Worm (Caenorhabditis elegans) whole organism, mixed stage, embryonic: ENCODE results near the gene spl-1.

Experiments
- M03D4.4 ChIP-seq: sonication (generic microtip); optimal IDR thresholded peaks from 2 replicates; lab custom pipeline; 2017; ENCODE audit warnings: mild to moderate bottlenecking, missing genetic modification characterization, missing compliant biosample characterization
- bed-3 ChIP-seq: fragments of 200-800 bp; sonication (Bioruptor generic); optimal IDR thresholded peaks from 3 replicates; lab custom pipeline; 2018; ENCODE audit warnings: mild to moderate bottlenecking, missing genetic modification characterization, moderate library complexity, missing compliant biosample characterization
- blmp-1 ChIP-seq: fragments of 150-350 bp; optimal IDR thresholded peaks from 2 replicates; lab custom pipeline; 2014; ENCODE audit warnings: missing biosample characterization, missing genetic modification characterization
- ceh-39 ChIP-seq: fragments of 150-350 bp; optimal IDR thresholded peaks from 2 replicates; lab custom pipeline; 2014; ENCODE audit warnings: missing biosample characterization, missing genetic modification characterization
- ceh-43 ChIP-seq: fragments of 200-800 bp; sonication (Bioruptor generic); optimal IDR thresholded peaks from 2 replicates; lab custom pipeline; 2018; ENCODE audit warnings: mild to moderate bottlenecking, missing genetic modification characterization, moderate library complexity, missing compliant biosample characterization
- ceh-83 ChIP-seq: fragments of 200-800 bp; sonication (Bioruptor generic); optimal IDR thresholded peaks from 2 replicates; lab custom pipeline; 2018; ENCODE audit warnings: mild to moderate bottlenecking, missing genetic modification characterization, missing compliant biosample characterization
- ces-1 ChIP-seq: fragments of 150-350 bp; optimal IDR thresholded peaks from 2 replicates; lab custom pipeline; 2014; ENCODE audit warnings: missing biosample characterization, missing genetic modification reagents, missing genetic modification characterization
- cnd-1 ChIP-seq: fragments of 200-800 bp; sonication (Bioruptor generic); optimal IDR thresholded peaks from 2 replicates; lab custom pipeline; 2018; ENCODE audit warnings: mild to moderate bottlenecking, missing genetic modification characterization, missing compliant biosample characterization
- drap-1 ChIP-seq: fragments of 200-800 bp; sonication (Bioruptor generic); optimal IDR thresholded peaks from 3 replicates; lab custom pipeline; 2018; ENCODE audit warnings: mild to moderate bottlenecking, missing genetic modification characterization, missing compliant biosample characterization
- elt-1 ChIP-seq: sonication (generic microtip); optimal IDR thresholded peaks from 2 replicates; lab custom pipeline; 2017; ENCODE audit warnings: missing genetic modification characterization, mild to moderate bottlenecking, missing compliant biosample characterization, antibody characterized with exemption, moderate library complexity, borderline replicate concordance; ENCODE audit not compliant: insufficient read depth
- elt-3 ChIP-seq: fragments of 150-350 bp; optimal IDR thresholded peaks from 2 replicates; lab custom pipeline; 2014; ENCODE audit warnings: missing biosample characterization, missing genetic modification characterization
- flh-1 ChIP-seq: fragments of 200-800 bp; sonication (Bioruptor generic); optimal IDR thresholded peaks from 2 replicates; lab custom pipeline; 2018; ENCODE audit warnings: mild to moderate bottlenecking, missing genetic modification characterization, moderate library complexity, missing compliant biosample characterization
- ham-2 ChIP-seq: fragments of 200-800 bp; sonication (Bioruptor generic); optimal IDR thresholded peaks from 2 replicates; lab custom pipeline; 2018; ENCODE audit warnings: mild to moderate bottlenecking, missing genetic modification characterization, missing compliant biosample characterization
- hlh-1 ChIP-seq: fragments of 150-350 bp; optimal IDR thresholded peaks from 2 replicates; lab custom pipeline; 2014; ENCODE audit warnings: missing biosample characterization, missing genetic modification reagents, missing genetic modification characterization
- lin-13 ChIP-seq: fragments of 150-350 bp; optimal IDR thresholded peaks from 2 replicates; lab custom pipeline; 2014; ENCODE audit warnings: missing biosample characterization, missing genetic modification characterization
- lin-32 ChIP-seq: fragments of 200-800 bp; sonication (Bioruptor generic); optimal IDR thresholded peaks from 2 replicates; lab custom pipeline; 2018; ENCODE audit warnings: mild to moderate bottlenecking, missing genetic modification characterization, missing compliant biosample characterization
- lsy-2 ChIP-seq: fragments of 150-350 bp; optimal IDR thresholded peaks from 2 replicates; lab custom pipeline; 2014; ENCODE audit warnings: missing biosample characterization, missing genetic modification characterization
- mab-5 ChIP-seq: fragments of 150-350 bp; optimal IDR thresholded peaks from 2 replicates; lab custom pipeline; 2014; ENCODE audit warnings: missing biosample characterization, missing genetic modification characterization
- mep-1 ChIP-seq: fragments of 150-350 bp; optimal IDR thresholded peaks from 2 replicates; lab custom pipeline; 2017; ENCODE audit warnings: missing biosample characterization, missing genetic modification reagents, missing genetic modification characterization, inconsistent platforms
- mls-2 ChIP-seq: sonication (generic microtip); optimal IDR thresholded peaks from 2 replicates; lab custom pipeline; 2016; ENCODE audit warnings: mild to moderate bottlenecking, missing genetic modification characterization, moderate library complexity, missing compliant biosample characterization
- nhr-12 ChIP-seq: fragments of 150-350 bp; optimal IDR thresholded peaks from 2 replicates; lab custom pipeline; 2014; ENCODE audit warnings: missing biosample characterization, missing genetic modification characterization
- nhr-2 ChIP-seq: fragments of 150-350 bp; optimal IDR thresholded peaks from 2 replicates; lab custom pipeline; 2014; ENCODE audit warnings: missing biosample characterization, missing genetic modification characterization
- nhr-237 ChIP-seq: fragments of 150-350 bp; optimal IDR thresholded peaks from 2 replicates; lab custom pipeline; 2014; ENCODE audit warnings: missing biosample characterization, missing genetic modification characterization
- nhr-28 ChIP-seq: fragments of 150-350 bp; optimal IDR thresholded peaks from 2 replicates; lab custom pipeline; 2014; ENCODE audit warnings: missing biosample characterization, missing genetic modification characterization
- nhr-76 ChIP-seq: sonication (generic microtip); optimal IDR thresholded peaks from 2 replicates; lab custom pipeline; 2017; ENCODE audit warnings: missing biosample characterization, missing genetic modification characterization
- pha-4 ChIP-seq: fragments of 150-350 bp; optimal IDR thresholded peaks from 2 replicates; lab custom pipeline; 2018; ENCODE audit warnings: missing biosample characterization, missing genetic modification reagents, missing genetic modification characterization
- sem-2 ChIP-seq: fragments of 200-800 bp; sonication (Bioruptor generic); optimal IDR thresholded peaks from 2 replicates; lab custom pipeline; 2018; ENCODE audit warnings: mild to moderate bottlenecking, missing genetic modification characterization, missing compliant biosample characterization
- snpc-4 ChIP-seq: fragments of 150-350 bp; optimal IDR thresholded peaks from 2 replicates; lab custom pipeline; 2014; ENCODE audit warnings: missing biosample characterization, missing genetic modification characterization
- sptf-1 ChIP-seq: sonication (generic microtip); optimal IDR thresholded peaks from 2 replicates; lab custom pipeline; 2017; ENCODE audit warnings: mild to moderate bottlenecking, missing genetic modification characterization, moderate library complexity, missing compliant biosample characterization
- tbx-8 ChIP-seq: fragments of 200-800 bp; sonication (Bioruptor generic); optimal IDR thresholded peaks from 2 replicates; lab custom pipeline; 2018; ENCODE audit warnings: mild to moderate bottlenecking, missing genetic modification characterization, moderate library complexity, missing compliant biosample characterization
- unc-120 ChIP-seq: sonication (generic microtip); optimal IDR thresholded peaks from 2 replicates; lab custom pipeline; 2017; ENCODE audit warnings: missing genetic modification characterization, missing compliant biosample characterization; ENCODE audit not compliant: poor library complexity, severe bottlenecking
- unc-39 ChIP-seq: fragments of 150-350 bp; optimal IDR thresholded peaks from 2 replicates; lab custom pipeline; 2014; ENCODE audit warnings: missing biosample characterization, missing genetic modification characterization
- unc-62 ChIP-seq: fragments of 150-350 bp; optimal IDR thresholded peaks from 2 replicates; lab custom pipeline; 2014; ENCODE audit warnings: missing biosample characterization, missing genetic modification reagents, missing genetic modification characterization
- zip-8 ChIP-seq: fragments of 150-350 bp; optimal IDR thresholded peaks from 2 replicates; lab custom pipeline; 2014; ENCODE audit warnings: missing biosample characterization, missing genetic modification characterization
- ztf-11 ChIP-seq: fragments of 150-350 bp; optimal IDR thresholded peaks from 2 replicates; lab custom pipeline; 2014; ENCODE audit warnings: missing biosample characterization, missing genetic modification characterization

The spl-1 gene

ce11 chrIV:419674-420073, 36.7 kb upstream of the spl-1 start, which contains the start of gene eri-1:
eri-1 (minus strand) TSS chrIV:419958.
- TF ChIP-seq tbx-8 (no peak), M03D4.4 (tag; lab: Kevin White, UChicago) (no peak), ceh-43 (GFP tag; lab: Kevin White, UChicago) (no peak), ham-2 (no peak), elt-1 (tag; lab: Kevin White, UChicago) (no peak), flh-1 (GFP tag; lab: Kevin White, UChicago) (no peak), blmp-1 (no peak), elt-3 (tag; lab: Kevin White, UChicago) (no peak), hlh-1 (tag; lab: Kevin White, UChicago) (no peak), lin-32 (GFP tag; lab: Kevin White, UChicago) (no peak), nhr-237 (tag; lab: Kevin White, UChicago) (no peak), mab-5 (no peak), cnd-1 (no peak), drap-1 (no peak), nhr-28 (tag; lab: Kevin White, UChicago) (no peak)

- TF ChIP-seq cnd-1: no peak
- TF ChIP-seq ham-2: peak; percentile 84
- no peak for TF ChIP-seq unc-39 (tag; lab: Kevin White, UChicago)
- peak; percentile 41 for TF ChIP-seq nhr-2 (tag; lab: Kevin White, UChicago)
- no peak for TF ChIP-seq flh-1 (GFP tag; lab: Kevin White, UChicago)
- no peak for TF ChIP-seq elt-3 (tag; lab: Kevin White, UChicago)
- TF ChIP-seq hlh-1 (tag; lab: Kevin White, UChicago): no peak
- TF ChIP-seq lin-32 (GFP tag; lab: Kevin White, UChicago): no peak
- TF ChIP-seq snpc-4 (tag; lab: Kevin White, UChicago): no peak
- no peak for TF ChIP-seq tbx-8
- no peak for TF ChIP-seq ztf-11 (tag; lab: Kevin White, UChicago)
- TF ChIP-seq pha-4: peak; percentile 74
- TF ChIP-seq sptf-1: peak; percentile 63
- TF ChIP-seq unc-62 (GFP tag; lab: Kevin White, UChicago): peak; percentile 54
- no peak for TF ChIP-seq lin-13
- no peak for TF ChIP-seq sem-2 (GFP tag; lab: Kevin White, UChicago)
- peak; percentile 46 for TF ChIP-seq mep-1 (tag; lab: Kevin White, UChicago)
- no peak for TF ChIP-seq nhr-12 (tag; lab: Kevin White, UChicago)
- TF ChIP-seq drap-1: no peak
- TF ChIP-seq zip-8 (tag; lab: Kevin White, UChicago): peak; percentile 26
- TF ChIP-seq nhr-28 (tag; lab: Kevin White, UChicago): no peak
- TF ChIP-seq bed-3: no peak
- TF ChIP-seq mls-2 (tag; lab: Kevin White, UChicago): peak; percentile 9
- TF ChIP-seq blmp-1: no peak
- peak; percentile 28 for TF ChIP-seq M03D4.4 (tag; lab: Kevin White, UChicago)
- TF ChIP-seq elt-1 (tag; lab: Kevin White, UChicago): no peak
- TF ChIP-seq nhr-237 (tag; lab: Kevin White, UChicago): peak; percentile 63
- peak; percentile 43 for TF ChIP-seq ces-1
- peak; percentile 34 for TF ChIP-seq lsy-2 (tag; lab: Kevin White, UChicago)
- TF ChIP-seq nhr-76: no peak
- no peak for TF ChIP-seq mab-5
- TF ChIP-seq ceh-39 (tag; lab: Kevin White, UChicago): no peak
- no peak for TF ChIP-seq ceh-83 (GFP tag; lab: Kevin White, UChicago)
- TF ChIP-seq ceh-43 (GFP tag; lab: Kevin White, UChicago): no peak
- peak; percentile 71 for TF ChIP-seq unc-120 (tag; lab: Kevin White, UChicago)
Observed at ce11 chrIV:410420-410891, 27.5 kb upstream of the spl-1 start, which contains the start of gene T07A9.12. T07A9.12 (plus strand) TSS chrIV:410867.

- TF ChIP-seq snpc-4 (tag; lab: Kevin White, UChicago) (no peak), unc-62 (GFP tag; lab: Kevin White, UChicago) (no peak), ces-1 (no peak), ztf-11 (tag; lab: Kevin White, UChicago) (no peak), ham-2 (no peak), zip-8 (tag; lab: Kevin White, UChicago) (no peak), pha-4 (no peak), unc-39 (tag; lab: Kevin White, UChicago) (no peak), tbx-8 (no peak), nhr-76 (no peak), ceh-43 (GFP tag; lab: Kevin White, UChicago) (no peak), elt-3 (tag; lab: Kevin White, UChicago) (no peak)
Observed at ce11 chrIV:409935-410334, 26.9 kb upstream of the spl-1 start, which contains the start of gene kgb-1. kgb-1 (minus strand) TSS chrIV:410035.
